Fruit fly (Drosophila melanogaster): ENCODE data around the gene VhaM9.7-a.
A peak's percentile ranks its signal among the peaks of the same experiment; 100 is the strongest.

Gene VhaM9.7-a

dm6 chr3L:4292120-4292697, 29.7 kb downstream of the VhaM9.7-a start, which contains the start of the genes CG15012 and Fdx2 (continued):
- TF ChIP-seq Usf (GFP tag; optimal IDR thresholded peaks at IDR 0.05) (no peak), tx (GFP tag; optimal IDR thresholded peaks at IDR 0.05) (peak; percentile 26), dm (GFP tag; optimal IDR thresholded peaks at IDR 0.05) (peak; percentile 71), dan (GFP tag; IDR thresholded peaks at IDR 0.05) (no peak), Mrtf (GFP tag; IDR thresholded peaks at IDR 0.05) (no peak), grau (tag; optimal IDR thresholded peaks at IDR 0.05) (peak; percentile 41), CG2889 (GFP tag; IDR thresholded peaks at IDR 0.05) (no peak), tgo (GFP tag; IDR thresholded peaks at IDR 0.05) (no peak), phol (tag; optimal IDR thresholded peaks at IDR 0.05) (peak; percentile 68), vvl (GFP tag; IDR thresholded peaks at IDR 0.05) (peak; percentile 59), CG34376 (GFP tag; optimal IDR thresholded peaks at IDR 0.05) (peak; percentile 41), CG6791 (GFP tag; IDR thresholded peaks at IDR 0.05; ENCODE audit: partially characterized antibody) (no peak), crc (GFP tag; optimal IDR thresholded peaks at IDR 0.05) (no peak), CG4282 (GFP tag; optimal IDR thresholded peaks at IDR 0.05) (no peak), CG17912 (GFP tag; optimal IDR thresholded peaks at IDR 0.05) (no peak), CG17829 (tag; optimal IDR thresholded peaks at IDR 0.05) (peak; percentile 64), crp (GFP tag; optimal IDR thresholded peaks at IDR 0.05) (peak in 1 of 2 experiments; percentile 29), ssp (GFP tag; IDR thresholded peaks at IDR 0.05) (peak; percentile 92), PHDP (tag; optimal IDR thresholded peaks at IDR 0.05) (peak; percentile 13), unpg (GFP tag; optimal IDR thresholded peaks at IDR 0.05) (peak; percentile 23), pnt (GFP tag; optimal IDR thresholded peaks at IDR 0.05) (peak; percentile 21), Pdp1 (GFP tag; optimal IDR thresholded peaks at IDR 0.05) (peak in 1 of 2 experiments; percentile 82), CG8359 (GFP tag; optimal IDR thresholded peaks at IDR 0.05; ENCODE audit: borderline replicate concordance) (no peak), chm (GFP tag; IDR thresholded peaks at IDR 0.05) (no peak), Dad (GFP tag; optimal IDR thresholded peaks at IDR 0.05) (peak; percentile 37), Sin3A (optimal IDR thresholded peaks at IDR 0.05) (peak; percentile 82), CG17359 (tag; optimal IDR thresholded peaks at IDR 0.05) (no peak), HLHmδ (GFP tag; optimal IDR thresholded peaks at IDR 0.05) (no peak), caup (GFP tag; optimal IDR thresholded peaks at IDR 0.05; ENCODE audit: severe bottlenecking) (no peak), slou (GFP tag; optimal IDR thresholded peaks at IDR 0.05) (peak; percentile 8), gfzf (GFP tag; optimal IDR thresholded peaks at IDR 0.05) (peak; percentile 95), unc-4 (GFP tag; IDR thresholded peaks at IDR 0.05; ENCODE audit: partially characterized antibody) (peak; percentile 29; the same call in 1 of the 2 replicates), Mad (GFP tag; optimal IDR thresholded peaks at IDR 0.05) (peak; percentile 29), CG15011 (GFP tag; optimal IDR thresholded peaks at IDR 0.05) (no peak), ranshi (GFP tag; IDR thresholded peaks at IDR 0.05) (no peak), zen (tag; optimal IDR thresholded peaks at IDR 0.05) (peak; percentile 61), peb (GFP tag; IDR thresholded peaks at IDR 0.05) (no peak), bsh (GFP tag; optimal IDR thresholded peaks at IDR 0.05) (peak in 1 of 2 experiments; percentile 1), trem (tag; optimal IDR thresholded peaks at IDR 0.05) (peak; percentile 80), Blimp-1 (GFP tag; optimal IDR thresholded peaks at IDR 0.05) (peak; percentile 22), B-H1 (GFP tag; IDR thresholded peaks at IDR 0.05) (no peak), BEAF-32 (GFP tag; optimal IDR thresholded peaks at IDR 0.05) (peak; percentile 46), CG1792 (GFP tag; optimal IDR thresholded peaks at IDR 0.05) (no peak), CG18262 (tag; optimal IDR thresholded peaks at IDR 0.05) (peak; percentile 40), scrt (GFP tag; optimal IDR thresholded peaks at IDR 0.05) (no peak), CG17385 (GFP tag; optimal IDR thresholded peaks at IDR 0.05) (no peak), Ets97D (GFP tag; optimal IDR thresholded peaks at IDR 0.05) (peak; percentile 71), Fer2 (tag; optimal IDR thresholded peaks at IDR 0.05) (no peak), HLH54F (GFP tag; optimal IDR thresholded peaks at IDR 0.05) (peak; percentile 22)
